Worm (Caenorhabditis elegans): ENCODE results near the gene npr-16.

npr-16 gene

ce11 chrX:3518494-3518893, at the start of gene npr-16:
Gene npr-16 (plus strand): TSS chrX:3518794.
- TF ChIP-seq egl-18 (GFP tag; IDR thresholded peaks at IDR 0.05) (no peak), Y53F4B.3 (GFP tag; IDR thresholded peaks at IDR 0.05) (no peak), T07F8.4 (tag; optimal IDR thresholded peaks at IDR 0.05) (no peak), zim-3 (tag; optimal IDR thresholded peaks at IDR 0.05) (no peak), let-526 (GFP tag; IDR thresholded peaks at IDR 0.05) (no peak)

- TF ChIP-seq ztf-25 (GFP tag; IDR thresholded peaks at IDR 0.05), result no peak
- no peak for TF ChIP-seq sdz-38 (tag; optimal IDR thresholded peaks at IDR 0.05)
- TF ChIP-seq F33H1.4 (GFP tag; IDR thresholded peaks at IDR 0.05), result no peak
- TF ChIP-seq zfh-2 (GFP tag; conservative IDR thresholded peaks at IDR 0.05), result peak; percentile 77
- TF ChIP-seq bed-2 (GFP tag; IDR thresholded peaks at IDR 0.05), result no peak
- TF ChIP-seq ztf-3 (GFP tag; optimal IDR thresholded peaks at IDR 0.05), result no peak
- TF ChIP-seq athp-1 (tag; optimal IDR thresholded peaks at IDR 0.05), result no peak
- TF ChIP-seq tbx-9 (tag; optimal IDR thresholded peaks at IDR 0.05; ENCODE audit: borderline replicate concordance), result no peak
- no peak for TF ChIP-seq lin-35 (GFP tag; optimal IDR thresholded peaks at IDR 0.05)
- TF ChIP-seq somi-1 (GFP tag; optimal IDR thresholded peaks at IDR 0.05), result peak; percentile 8
Measured at ce11 chrX:3469332-3469731, 49.3 kb upstream of the npr-16 start.

- TF ChIP-seq ceh-27 (GFP tag; optimal IDR thresholded peaks at IDR 0.05), result no peak
- TF ChIP-seq hsf-1 (GFP tag; IDR thresholded peaks at IDR 0.05), result no peak
- no peak for TF ChIP-seq ztf-26 (tag; optimal IDR thresholded peaks at IDR 0.05)
- no peak for TF ChIP-seq madf-10 (tag; optimal IDR thresholded peaks at IDR 0.05)
- no peak for TF ChIP-seq F57A8.1 (GFP tag; optimal IDR thresholded peaks at IDR 0.05)
- no peak for TF ChIP-seq athp-1 (tag; optimal IDR thresholded peaks at IDR 0.05)
- TF ChIP-seq him-1 (tag; optimal IDR thresholded peaks at IDR 0.05), result no peak
- TF ChIP-seq T26A5.8 (tag; optimal IDR thresholded peaks at IDR 0.05), result no peak
Measured at ce11 chrX:3470307-3470706, 48.3 kb upstream of the npr-16 start.

- TF ChIP-seq pbrm-1 (GFP tag; IDR thresholded peaks at IDR 0.05) (no peak), ceh-27 (GFP tag; optimal IDR thresholded peaks at IDR 0.05) (peak; percentile 38), unc-130 (GFP tag; optimal IDR thresholded peaks at IDR 0.05) (no peak), hsf-1 (GFP tag; IDR thresholded peaks at IDR 0.05) (no peak), cebp-2 (GFP tag; IDR thresholded peaks at IDR 0.05) (no peak), egrh-3 (GFP tag; IDR thresholded peaks at IDR 0.05) (no peak), sdz-38 (tag; optimal IDR thresholded peaks at IDR 0.05) (no peak), F23B12.7 (tag; optimal IDR thresholded peaks at IDR 0.05; ENCODE audit: insufficient read depth) (no peak), nhr-80 (tag; optimal IDR thresholded peaks at IDR 0.05) (peak; percentile 82), F33H1.4 (GFP tag; IDR thresholded peaks at IDR 0.05) (no peak), sea-2 (GFP tag; IDR thresholded peaks at IDR 0.05) (no peak), cebp-1 (GFP tag; IDR thresholded peaks at IDR 0.05) (peak; percentile 23; the same call in 1 of the 2 replicates), cebp-1 (tag; optimal IDR thresholded peaks at IDR 0.05) (peak; percentile 45), ekl-4 (GFP tag; IDR thresholded peaks at IDR 0.05) (no peak), dpff-1 (tag; optimal IDR thresholded peaks at IDR 0.05) (no peak), mel-28 (tag; optimal IDR thresholded peaks at IDR 0.05; ENCODE audit: borderline replicate concordance) (no peak), aptf-2 (GFP tag; conservative IDR thresholded peaks at IDR 0.05) (no peak), snpc-1.3 (tag; optimal IDR thresholded peaks at IDR 0.05; ENCODE audit: insufficient read depth) (no peak), hmg-1.2 (GFP tag; IDR thresholded peaks at IDR 0.05) (peak; percentile 42; the same call in 1 of the 2 replicates), lin-54 (GFP tag; optimal IDR thresholded peaks at IDR 0.05) (no peak), Y67H2A.10 (GFP tag; conservative IDR thresholded peaks at IDR 0.05) (no peak), nhr-27 (tag; optimal IDR thresholded peaks at IDR 0.05) (no peak), egl-18 (GFP tag; IDR thresholded peaks at IDR 0.05) (no peak), snpc-4 (GFP tag; optimal IDR thresholded peaks at IDR 0.05) (no peak), snpc-4 (tag; optimal IDR thresholded peaks at IDR 0.05) (no peak), madf-8 (GFP tag; conservative IDR thresholded peaks at IDR 0.05) (no peak), mes-4 (tag; optimal IDR thresholded peaks at IDR 0.05) (no peak), hlh-12 (tag; optimal IDR thresholded peaks at IDR 0.05) (no peak)
Measured at ce11 chrX:3472226-3472625, 46.4 kb upstream of the npr-16 start.

Data from whole organism, young adult.